Worm (Caenorhabditis elegans) whole organism, late embryonic: ENCODE measurements around the gene obr-3.

ENCODE experiments used
- F13H6.1 ChIP-seq: sonication (generic microtip); optimal IDR thresholded peaks from 2 replicates; lab custom pipeline; 2016; ENCODE audit warnings: missing genetic modification characterization, missing compliant biosample characterization
- K02D7.2 ChIP-seq: sonication (generic microtip); optimal IDR thresholded peaks from 2 replicates; lab custom pipeline; 2017; ENCODE audit warnings: mild to moderate bottlenecking, missing genetic modification characterization, missing compliant biosample characterization
- T23F11.4 ChIP-seq: fragments of 200-800 bp; sonication (Bioruptor generic); optimal IDR thresholded peaks from 2 replicates; lab custom pipeline; 2018; ENCODE audit warnings: mild to moderate bottlenecking, missing genetic modification characterization, missing compliant biosample characterization
- ama-1 ChIP-seq: fragments of 150-350 bp; optimal IDR thresholded peaks from 2 replicates; lab custom pipeline; 2014
- ceh-19 ChIP-seq: fragments of 200-800 bp; sonication (Bioruptor generic); optimal IDR thresholded peaks from 2 replicates; lab custom pipeline; 2018; ENCODE audit warnings: mild to moderate bottlenecking, missing genetic modification characterization, missing compliant biosample characterization
- ceh-22 ChIP-seq: sonication (generic microtip); optimal IDR thresholded peaks from 2 replicates; lab custom pipeline; 2017; ENCODE audit warnings: missing biosample characterization, missing genetic modification characterization
- ceh-24 ChIP-seq: sonication (generic microtip); optimal IDR thresholded peaks from 2 replicates; lab custom pipeline; 2016; ENCODE audit warnings: mild to moderate bottlenecking, missing genetic modification characterization, missing compliant biosample characterization
- ceh-34 ChIP-seq: sonication (generic microtip); optimal IDR thresholded peaks from 2 replicates; lab custom pipeline; 2016; ENCODE audit warnings: mild to moderate bottlenecking, missing genetic modification characterization, missing compliant biosample characterization
- ceh-6 ChIP-seq: fragments of 200-800 bp; sonication (Bioruptor generic); optimal IDR thresholded peaks from 2 replicates; lab custom pipeline; 2018; ENCODE audit warnings: mild to moderate bottlenecking, missing genetic modification characterization, missing compliant biosample characterization
- dmd-4 ChIP-seq: sonication (generic microtip); optimal IDR thresholded peaks from 2 replicates; lab custom pipeline; 2016; ENCODE audit warnings: borderline replicate concordance, missing genetic modification characterization, missing compliant biosample characterization
- dve-1 ChIP-seq: sonication (generic microtip); optimal IDR thresholded peaks from 2 replicates; lab custom pipeline; 2017; ENCODE audit warnings: antibody characterized with exemption, mild to moderate bottlenecking, missing genetic modification characterization, missing compliant biosample characterization
- elt-2 ChIP-seq: sonication (generic microtip); optimal IDR thresholded peaks from 2 replicates; lab custom pipeline; 2016; ENCODE audit warnings: missing genetic modification reagents, missing genetic modification characterization, missing compliant biosample characterization
- elt-4 ChIP-seq: sonication (generic microtip); optimal IDR thresholded peaks from 2 replicates; lab custom pipeline; 2016; ENCODE audit warnings: missing genetic modification characterization, missing compliant biosample characterization
- ets-4 ChIP-seq: sonication (generic microtip); optimal IDR thresholded peaks from 2 replicates; lab custom pipeline; 2016; ENCODE audit warnings: missing genetic modification characterization, missing compliant biosample characterization
- fax-1 ChIP-seq: sonication (generic microtip); optimal IDR thresholded peaks from 2 replicates; lab custom pipeline; 2016; ENCODE audit warnings: missing genotype, missing genetic modification characterization, missing compliant biosample characterization
- fkh-6 ChIP-seq: sonication (generic microtip); optimal IDR thresholded peaks from 2 replicates; lab custom pipeline; 2016; ENCODE audit warnings: missing genetic modification characterization, missing compliant biosample characterization
- hlh-13 ChIP-seq: fragments of 200-800 bp; sonication (Bioruptor generic); optimal IDR thresholded peaks from 2 replicates; lab custom pipeline; 2018; ENCODE audit warnings: mild to moderate bottlenecking, missing genetic modification characterization, missing compliant biosample characterization
- hlh-6 ChIP-seq: sonication (generic microtip); optimal IDR thresholded peaks from 2 replicates; lab custom pipeline; 2016; ENCODE audit warnings: missing genotype, missing genetic modification characterization, missing compliant biosample characterization
- lin-11 ChIP-seq: fragments of 200-800 bp; sonication (Bioruptor generic); optimal IDR thresholded peaks from 2 replicates; lab custom pipeline; 2018; ENCODE audit warnings: mild to moderate bottlenecking, missing genetic modification characterization, missing compliant biosample characterization
- madf-2 ChIP-seq: sonication (generic microtip); optimal IDR thresholded peaks from 2 replicates; lab custom pipeline; 2017; ENCODE audit warnings: missing genetic modification characterization, missing compliant biosample characterization
- nfya-1 ChIP-seq: sonication (generic microtip); optimal IDR thresholded peaks from 2 replicates; lab custom pipeline; 2017; ENCODE audit warnings: missing genetic modification characterization, mild to moderate bottlenecking, missing compliant biosample characterization, antibody characterized with exemption, moderate library complexity
- nhr-11 ChIP-seq: fragments of 150-350 bp; optimal IDR thresholded peaks from 2 replicates; lab custom pipeline; 2014; ENCODE audit warnings: missing biosample characterization, missing genetic modification characterization
- npax-4 ChIP-seq: sonication (generic microtip); optimal IDR thresholded peaks from 2 replicates; lab custom pipeline; 2016; ENCODE audit warnings: missing genetic modification characterization, missing compliant biosample characterization
- pag-3 ChIP-seq: sonication (generic microtip); optimal IDR thresholded peaks from 2 replicates; lab custom pipeline; 2016; ENCODE audit warnings: missing compliant biosample characterization, missing genetic modification characterization, borderline replicate concordance
- pat-9 ChIP-seq: fragments of 200-800 bp; sonication (Bioruptor generic); optimal IDR thresholded peaks from 2 replicates; lab custom pipeline; 2018; ENCODE audit warnings: mild to moderate bottlenecking, missing genetic modification characterization, moderate library complexity, missing compliant biosample characterization
- pha-2 ChIP-seq: sonication (generic microtip); optimal IDR thresholded peaks from 2 replicates; lab custom pipeline; 2017; ENCODE audit warnings: mild to moderate bottlenecking, missing genetic modification characterization, missing compliant biosample characterization
- pros-1 ChIP-seq: fragments of 150-350 bp; optimal IDR thresholded peaks from 2 replicates; lab custom pipeline; 2014; ENCODE audit warnings: missing biosample characterization, missing genetic modification reagents, missing genetic modification characterization
- rnt-1 ChIP-seq: sonication (generic microtip); optimal IDR thresholded peaks from 2 replicates; lab custom pipeline; 2016; ENCODE audit warnings: missing genetic modification characterization, missing compliant biosample characterization
- ttx-3 ChIP-seq: sonication (generic microtip); optimal IDR thresholded peaks from 2 replicates; lab custom pipeline; 2016; ENCODE audit warnings: missing genetic modification reagents, missing genetic modification characterization, missing compliant biosample characterization
- unc-55 ChIP-seq: sonication (generic microtip); optimal IDR thresholded peaks from 2 replicates; lab custom pipeline; 2017; ENCODE audit warnings: missing biosample characterization, missing genetic modification reagents, missing genetic modification characterization
- zip-5 ChIP-seq: sonication (generic microtip); optimal IDR thresholded peaks from 2 replicates; lab custom pipeline; 2016; ENCODE audit warnings: missing genetic modification characterization, missing compliant biosample characterization

obr-3 gene

DNA sequence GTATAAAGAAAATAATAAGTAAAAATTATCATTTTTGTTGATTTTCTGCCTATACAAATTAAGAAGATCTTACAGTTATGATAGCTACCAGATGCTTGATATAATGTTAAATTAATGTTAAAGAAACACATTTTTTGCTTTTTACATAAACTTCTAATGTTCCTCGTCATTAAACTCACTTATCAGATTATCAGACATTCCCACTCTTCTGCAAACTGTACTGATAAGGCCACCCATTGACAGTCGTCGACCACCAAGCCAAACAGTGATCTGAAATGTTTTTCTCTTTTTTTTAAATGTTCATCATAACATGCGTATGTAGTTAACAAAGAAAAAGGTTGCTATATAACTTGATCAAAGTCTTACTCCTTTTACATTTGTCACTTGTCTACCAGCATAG, 9.1 kb upstream of the obr-3 start:
- no peak for TF ChIP-seq npax-4 (tag; lab: Kevin White, UChicago)
- peak; percentile 76 for TF ChIP-seq elt-2 (tag; lab: Kevin White, UChicago)

DNA sequence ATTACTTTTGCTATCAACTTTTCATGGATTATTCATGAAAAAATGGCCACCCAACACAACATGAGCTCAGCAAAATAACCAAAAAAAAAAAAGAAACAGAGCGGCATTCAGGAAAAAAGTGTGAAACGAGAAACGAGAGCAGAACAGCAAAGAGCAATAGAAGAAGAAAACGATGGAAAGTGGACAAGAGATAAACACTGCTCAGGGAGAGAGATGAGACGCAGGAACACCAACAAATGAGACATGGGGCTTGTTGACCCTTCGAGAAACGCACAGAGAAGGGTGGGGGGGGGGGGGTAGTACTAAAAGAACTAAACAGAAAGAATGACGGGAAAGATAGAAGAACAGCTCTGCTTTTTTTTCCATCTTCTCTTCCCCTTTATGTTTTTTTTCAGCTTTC, 2.3 kb upstream of the obr-3 start:
- no peak for TF ChIP-seq pat-9

DNA sequence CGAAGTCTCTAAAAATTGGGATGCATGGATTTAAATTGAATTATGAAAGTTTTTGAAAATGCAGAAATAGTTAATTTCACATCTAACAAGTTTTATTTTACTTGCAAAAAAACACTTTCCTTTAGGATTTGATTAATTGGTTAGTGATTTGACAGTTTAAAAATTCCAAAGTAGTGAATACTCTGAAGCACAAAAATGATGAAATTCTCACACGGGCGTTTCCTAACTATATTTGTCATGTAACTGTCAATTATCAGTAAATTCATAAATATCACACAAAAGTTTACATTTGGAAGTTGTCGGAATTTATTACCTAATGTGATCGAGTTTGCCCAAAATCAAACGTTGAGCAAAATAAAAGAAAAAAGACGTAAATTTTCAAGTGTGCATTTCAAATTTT, 1.5 kb upstream of the obr-3 start:
- TF ChIP-seq ama-1 (no peak), elt-4 (tag; lab: Kevin White, UChicago) (no peak), elt-2 (tag; lab: Kevin White, UChicago) (no peak), ceh-34 (no peak), fax-1 (tag; lab: Kevin White, UChicago) (no peak), pha-2 (tag; lab: Kevin White, UChicago) (no peak), nfya-1 (no peak), unc-55 (GFP tag; lab: Kevin White, UChicago) (no peak)
- TF ChIP-seq, all 69 proteins: peak for 0

DNA sequence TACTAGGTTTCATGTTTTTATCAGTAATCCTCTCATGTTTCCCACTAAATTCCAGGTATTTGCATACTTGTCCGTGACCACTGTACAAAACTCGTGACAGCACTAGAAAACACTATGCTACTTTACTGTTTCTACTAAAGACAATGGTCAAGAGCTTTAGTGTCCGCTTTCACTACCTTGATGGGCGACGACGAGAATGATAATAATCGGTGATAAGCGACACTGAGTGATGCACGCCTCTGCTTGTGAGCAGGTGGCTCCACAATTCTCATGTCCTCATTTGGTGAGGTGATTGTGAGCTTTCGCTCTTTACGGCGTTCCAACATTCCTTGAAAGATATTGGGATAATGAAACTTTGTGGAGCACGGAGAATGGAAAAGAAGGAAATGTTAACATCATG, 6.4 kb downstream of the obr-3 start:
- TF ChIP-seq hlh-13 (GFP tag; lab: Kevin White, UChicago) (no peak), pag-3 (tag; lab: Kevin White, UChicago) (no peak), pha-2 (tag; lab: Kevin White, UChicago) (no peak), madf-2 (tag; lab: Kevin White, UChicago) (no peak), hlh-6 (tag; lab: Kevin White, UChicago) (no peak), pros-1 (no peak), elt-2 (tag; lab: Kevin White, UChicago) (no peak), dve-1 (tag; lab: Kevin White, UChicago) (no peak), nhr-11 (no peak), rnt-1 (tag; lab: Kevin White, UChicago) (no peak), zip-5 (tag; lab: Kevin White, UChicago) (no peak), dmd-4 (tag; lab: Kevin White, UChicago) (no peak), fkh-6 (tag; lab: Kevin White, UChicago) (no peak), F13H6.1 (tag; lab: Kevin White, UChicago) (no peak)

DNA sequence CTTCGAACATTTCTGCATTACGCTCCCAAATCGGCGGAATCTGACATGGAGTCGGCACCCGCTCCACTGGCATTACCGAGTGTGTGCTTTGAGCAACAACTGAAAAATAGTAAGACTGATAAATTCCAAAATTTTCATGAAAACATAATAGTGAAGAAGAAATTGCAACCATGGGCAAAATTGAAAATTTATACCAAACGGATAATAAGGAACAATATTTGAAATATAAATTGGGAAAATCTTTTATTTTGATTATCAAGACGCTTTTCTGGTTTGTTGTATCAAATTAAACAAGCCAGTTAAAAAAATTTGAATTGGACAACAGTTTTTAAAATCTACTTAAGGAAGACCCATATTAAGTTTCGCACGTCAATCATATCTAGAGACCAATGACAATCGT, 16.1 kb downstream of the obr-3 start, which contains the start of gene ZK1086.2:
Gene ZK1086.2 (minus strand): TSS at position 101 of the 400 bp plus-strand sequence.
- TF ChIP-seq T23F11.4 (no peak), hlh-6 (tag; lab: Kevin White, UChicago) (no peak), F13H6.1 (tag; lab: Kevin White, UChicago) (no peak), ceh-6 (GFP tag; lab: Kevin White, UChicago) (no peak), ceh-24 (tag; lab: Kevin White, UChicago) (no peak)

DNA sequence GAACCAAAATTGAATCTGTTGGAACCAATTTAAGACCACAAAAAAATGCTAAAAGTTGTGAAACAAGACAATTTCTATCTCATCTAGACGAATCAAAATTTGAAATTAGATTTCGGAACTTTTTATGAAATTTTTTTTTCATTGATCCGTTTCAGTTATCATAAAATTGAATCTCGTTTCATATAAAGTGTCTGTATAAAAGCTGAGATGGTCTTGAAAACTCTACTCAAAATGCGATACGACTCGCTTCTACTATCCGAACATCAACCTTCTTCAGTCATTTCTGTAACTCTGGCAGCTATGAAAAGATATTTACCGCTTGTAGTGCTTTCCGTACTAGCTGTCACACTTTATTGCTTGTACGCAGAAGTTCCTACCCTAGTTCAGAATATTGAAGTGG, 19.1 kb downstream of the obr-3 start, which contains the start of gene ZK1086.3:
Gene ZK1086.3 (plus strand): TSS at position 301 of the 400 bp plus-strand sequence.
- TF ChIP-seq ceh-19 (GFP tag; lab: Kevin White, UChicago) = no peak
- no peak for TF ChIP-seq ceh-22 (tag; lab: Kevin White, UChicago)
- TF ChIP-seq ets-4 (tag; lab: Kevin White, UChicago) = no peak
- TF ChIP-seq ttx-3 (tag; lab: Kevin White, UChicago) = no peak
- no peak for TF ChIP-seq fkh-6 (tag; lab: Kevin White, UChicago)
- TF ChIP-seq, all 69 proteins: peak for 0

DNA sequence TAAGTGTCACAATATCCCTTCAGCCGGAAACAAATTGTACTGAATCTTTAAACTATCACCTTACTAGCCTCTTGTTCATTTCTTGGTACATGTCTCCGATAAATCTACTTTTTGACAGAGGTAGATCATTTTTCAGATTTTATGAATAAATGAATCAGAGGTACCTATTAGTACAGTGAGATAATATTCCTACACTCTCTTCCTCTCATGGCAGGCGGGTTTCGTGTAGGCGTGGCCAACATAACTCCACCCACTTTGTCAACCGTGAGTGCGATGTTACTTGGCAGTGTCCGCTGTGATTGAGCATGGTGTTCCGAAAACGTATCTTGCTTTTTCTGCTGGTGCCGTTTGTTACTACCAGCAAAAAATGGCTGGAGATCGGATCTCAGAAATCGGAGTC, 24.4 kb downstream of the obr-3 start, which contains the start of gene F55F3.4:
Gene F55F3.4 (plus strand): TSS at position 301 of the 400 bp plus-strand sequence.
- TF ChIP-seq F13H6.1 (tag; lab: Kevin White, UChicago) (no peak), ceh-22 (tag; lab: Kevin White, UChicago) (no peak), lin-11 (tag; lab: Kevin White, UChicago) (no peak), ceh-6 (GFP tag; lab: Kevin White, UChicago) (no peak), K02D7.2 (tag; lab: Kevin White, UChicago) (no peak)
